Worm (Caenorhabditis elegans): ENCODE data around the gene rps-13.
A peak's percentile ranks its signal among the peaks of the same experiment; 100 is the strongest.

Gene rps-13

ce11 chrIII:6362323-6362922 lies 12.4 kb downstream of the rps-13 start (continued):
- TF ChIP-seq T20F7.1 (GFP tag; optimal IDR thresholded peaks at IDR 0.05), result no peak
- no peak for TF ChIP-seq F37D6.2 (tag; optimal IDR thresholded peaks at IDR 0.05)
- no peak for TF ChIP-seq Y48G9A.11 (GFP tag; IDR thresholded peaks at IDR 0.05)
- peak; percentile 71 for TF ChIP-seq hlh-11 (tag; optimal IDR thresholded peaks at IDR 0.05)
- TF ChIP-seq set-16 (GFP tag; IDR thresholded peaks at IDR 0.05), result no peak
- no peak for TF ChIP-seq tag-97 (GFP tag; IDR thresholded peaks at IDR 0.05)
- 0 out of 2 replicates have a peak, but pooled peaks have one; percentile 16 for TF ChIP-seq ceh-20 (GFP tag; IDR thresholded peaks at IDR 0.05)
- TF ChIP-seq hif-1 (tag; optimal IDR thresholded peaks at IDR 0.05), result no peak
- TF ChIP-seq ceh-44 (GFP tag; IDR thresholded peaks at IDR 0.05), result no peak
- TF ChIP-seq lin-38 (GFP tag; IDR thresholded peaks at IDR 0.05), result 0 out of 2 replicates have a peak, but pooled peaks have one; percentile 12
- TF ChIP-seq D1046.2 (GFP tag; IDR thresholded peaks at IDR 0.05), result no peak
- TF ChIP-seq mep-1 (tag; optimal IDR thresholded peaks at IDR 0.05), result peak; percentile 22
- no peak for TF ChIP-seq snpc-1.2 (GFP tag; IDR thresholded peaks at IDR 0.05)
- TF ChIP-seq ztf-11 (tag; optimal IDR thresholded peaks at IDR 0.05), result no peak
- no peak for TF ChIP-seq Y5F2A.4 (GFP tag; optimal IDR thresholded peaks at IDR 0.05)
- TF ChIP-seq pha-4 (GFP tag; IDR thresholded peaks at IDR 0.05), result no peak
- TF ChIP-seq pha-4 (tag; optimal IDR thresholded peaks at IDR 0.05), result no peak
- no peak for TF ChIP-seq ama-1 (optimal IDR thresholded peaks at IDR 0.05)
- TF ChIP-seq spr-3 (GFP tag; optimal IDR thresholded peaks at IDR 0.05), result no peak
- TF ChIP-seq lin-15B (tag; optimal IDR thresholded peaks at IDR 0.05), result no peak
- peak in 1 of 2 experiments; percentile 39 for TF ChIP-seq lsy-2 (tag; optimal IDR thresholded peaks at IDR 0.05)
- no peak for TF ChIP-seq ceh-62 (tag; optimal IDR thresholded peaks at IDR 0.05)
- TF ChIP-seq madf-9 (GFP tag; conservative IDR thresholded peaks at IDR 0.05), result no peak
- TF ChIP-seq hmg-1.1 (GFP tag; IDR thresholded peaks at IDR 0.05), result 0 out of 2 replicates have a peak, but pooled peaks have one; percentile 14
- no peak for TF ChIP-seq daf-12 (tag; optimal IDR thresholded peaks at IDR 0.05)
- no peak for TF ChIP-seq duxl-1 (tag; optimal IDR thresholded peaks at IDR 0.05; ENCODE audit: poor library complexity)
- no peak for TF ChIP-seq skn-1 (tag; optimal IDR thresholded peaks at IDR 0.05)
- TF ChIP-seq jun-1 (tag; optimal IDR thresholded peaks at IDR 0.05), result no peak
- TF ChIP-seq daf-16 (GFP tag; optimal IDR thresholded peaks at IDR 0.05), result no peak
- no peak for TF ChIP-seq daf-16 (tag; optimal IDR thresholded peaks at IDR 0.05)
- TF ChIP-seq egl-43 (GFP tag; IDR thresholded peaks at IDR 0.05), result no peak
- TF ChIP-seq lin-13 (GFP tag; optimal IDR thresholded peaks at IDR 0.05), result no peak
- 0 out of 2 replicates have a peak, but pooled peaks have one; percentile 25 for TF ChIP-seq daf-19 (GFP tag; conservative IDR thresholded peaks at IDR 0.05)
- TF ChIP-seq tra-1 (GFP tag; IDR thresholded peaks at IDR 0.05), result peak; percentile 60; the same call in 1 of the 2 replicates
- no peak for TF ChIP-seq aly-2 (tag; optimal IDR thresholded peaks at IDR 0.05)
- no peak for TF ChIP-seq aha-1 (tag)
- no peak for TF ChIP-seq snpc-4 (tag; optimal IDR thresholded peaks at IDR 0.05)
- TF ChIP-seq mdl-1 (tag; optimal IDR thresholded peaks at IDR 0.05), result peak in 1 of 2 experiments; percentile 43
- no peak for TF ChIP-seq nhr-6 (tag; optimal IDR thresholded peaks at IDR 0.05)
- TF ChIP-seq ceh-28 (tag; optimal IDR thresholded peaks at IDR 0.05), result no peak
- TF ChIP-seq nhr-102 (tag; optimal IDR thresholded peaks at IDR 0.05), result peak; percentile 11
- no peak for TF ChIP-seq zfp-3 (GFP tag; conservative IDR thresholded peaks at IDR 0.05)
- TF ChIP-seq madf-5 (GFP tag; IDR thresholded peaks at IDR 0.05), result no peak
- TF ChIP-seq lin-29 (GFP tag; IDR thresholded peaks at IDR 0.05), result 0 out of 2 replicates have a peak, but pooled peaks have one; percentile 10
- TF ChIP-seq spr-1 (tag; optimal IDR thresholded peaks at IDR 0.05), result no peak
- no peak for TF ChIP-seq ceh-32 (tag; optimal IDR thresholded peaks at IDR 0.05; ENCODE audit: poor library complexity)
- no peak for TF ChIP-seq unc-39 (tag; optimal IDR thresholded peaks at IDR 0.05)
- TF ChIP-seq dmd-9 (GFP tag; IDR thresholded peaks at IDR 0.05), result no peak
- no peak for TF ChIP-seq attf-4 (tag; optimal IDR thresholded peaks at IDR 0.05)
- peak; percentile 69 for TF ChIP-seq hlh-30 (tag; optimal IDR thresholded peaks at IDR 0.05; ENCODE audit: insufficient read depth)
- no peak for TF ChIP-seq mxl-2 (GFP tag; conservative IDR thresholded peaks at IDR 0.05)
